Worm (Caenorhabditis elegans): ENCODE data around the gene F56D5.9.
A peak's percentile ranks its signal among the peaks of the same experiment; 100 is the strongest.

F56D5.9 gene

ce11 chrIV:9444417-9445026 lies 22.2 kb upstream of the F56D5.9 start:
- TF ChIP-seq nhr-90 (tag; optimal IDR thresholded peaks at IDR 0.05; ENCODE audit: poor library complexity) (peak; percentile 96), C34B4.2 (tag; optimal IDR thresholded peaks at IDR 0.05) (no peak), grh-1 (GFP tag; IDR thresholded peaks at IDR 0.05) (peak; percentile 73), skn-1 (tag; optimal IDR thresholded peaks at IDR 0.05) (peak; percentile 78), nhr-76 (tag; optimal IDR thresholded peaks at IDR 0.05) (peak; percentile 25), snpc-4 (tag; optimal IDR thresholded peaks at IDR 0.05) (peak; percentile 99), dpl-1 (GFP tag; optimal IDR thresholded peaks at IDR 0.05) (peak; percentile 56 to 78 (median 70)), sptf-1 (tag; optimal IDR thresholded peaks at IDR 0.05) (no peak), nhr-20 (tag; optimal IDR thresholded peaks at IDR 0.05) (peak; percentile 97), lsy-2 (tag; optimal IDR thresholded peaks at IDR 0.05) (peak; percentile 87 to 90), tlp-1 (tag; optimal IDR thresholded peaks at IDR 0.05) (no peak), ama-1 (optimal IDR thresholded peaks at IDR 0.05) (peak; percentile 98), nhr-11 (tag; optimal IDR thresholded peaks at IDR 0.05) (peak; percentile 50), lin-35 (GFP tag; optimal IDR thresholded peaks at IDR 0.05) (peak; percentile 83 to 88), lin-13 (GFP tag; optimal IDR thresholded peaks at IDR 0.05) (peak; percentile 91), zag-1 (tag; optimal IDR thresholded peaks at IDR 0.05) (peak; percentile 61), nhr-85 (tag) (peak; percentile 97), pqm-1 (tag; optimal IDR thresholded peaks at IDR 0.05) (no peak), irx-1 (tag; optimal IDR thresholded peaks at IDR 0.05) (peak; percentile 93), fkh-10 (GFP tag; optimal IDR thresholded peaks at IDR 0.05) (peak; percentile 87), Y116A8C.19 (tag; optimal IDR thresholded peaks at IDR 0.05; ENCODE audit: borderline replicate concordance) (no peak), mab-9 (GFP tag; IDR thresholded peaks at IDR 0.05) (peak; percentile 88), ces-1 (GFP tag; optimal IDR thresholded peaks at IDR 0.05) (no peak), ceh-88 (GFP tag; IDR thresholded peaks at IDR 0.05) (peak; percentile 72), tbx-2 (tag; optimal IDR thresholded peaks at IDR 0.05) (peak; percentile 95), C04F5.9 (tag; optimal IDR thresholded peaks at IDR 0.05) (peak; percentile 61), lin-14 (GFP tag; optimal IDR thresholded peaks at IDR 0.05) (peak; percentile 99), nhr-47 (tag; optimal IDR thresholded peaks at IDR 0.05) (peak; percentile 97), nhr-19 (GFP tag; conservative IDR thresholded peaks at IDR 0.05) (peak; percentile 96), F16B12.6 (tag; optimal IDR thresholded peaks at IDR 0.05) (peak; percentile 51), zip-4 (GFP tag; optimal IDR thresholded peaks at IDR 0.05) (peak; percentile 79), ztf-11 (tag; optimal IDR thresholded peaks at IDR 0.05) (peak in 1 of 2 experiments; percentile 89), ztf-4 (tag; optimal IDR thresholded peaks at IDR 0.05) (peak; percentile 83), fkh-8 (tag; optimal IDR thresholded peaks at IDR 0.05) (peak; percentile 94), swsn-7 (tag; optimal IDR thresholded peaks at IDR 0.05) (peak; percentile 96), mef-2 (tag; optimal IDR thresholded peaks at IDR 0.05) (peak; percentile 47), nhr-12 (tag; optimal IDR thresholded peaks at IDR 0.05) (no peak), ceh-82 (tag; optimal IDR thresholded peaks at IDR 0.05) (peak; percentile 74 to 87 (median 85)), alr-1 (tag; optimal IDR thresholded peaks at IDR 0.05; ENCODE audit: borderline replicate concordance) (no peak), nhr-237 (tag; optimal IDR thresholded peaks at IDR 0.05) (peak; percentile 87), rnt-1 (tag; optimal IDR thresholded peaks at IDR 0.05) (peak; percentile 94), sox-4 (tag; optimal IDR thresholded peaks at IDR 0.05) (peak; percentile 80), ceh-63 (GFP tag; optimal IDR thresholded peaks at IDR 0.05) (no peak), fos-1 (tag; optimal IDR thresholded peaks at IDR 0.05) (peak; percentile 89), egl-27 (tag; optimal IDR thresholded peaks at IDR 0.05) (peak; percentile 52 to 79), elt-2 (tag; optimal IDR thresholded peaks at IDR 0.05) (peak; percentile 84), pax-3 (tag; optimal IDR thresholded peaks at IDR 0.05) (peak; percentile 85), mdl-1 (tag; optimal IDR thresholded peaks at IDR 0.05) (peak in 1 of 2 experiments; percentile 91), ets-5 (GFP tag; IDR thresholded peaks at IDR 0.05) (no peak), ceh-90 (tag; optimal IDR thresholded peaks at IDR 0.05) (no peak), ceh-8 (GFP tag; optimal IDR thresholded peaks at IDR 0.05) (peak; percentile 77), unc-62 (GFP tag; optimal IDR thresholded peaks at IDR 0.05) (peak; percentile 40)

Data from whole organism, L1 larva.